Fruit fly (Drosophila melanogaster) whole organism, embryonic: ENCODE measurements around the gene CG46301.

ENCODE experiments used
- ATbp ChIP-seq: fragments of 200-800 bp; sonication (Bioruptor generic); optimal IDR thresholded peaks from 2 replicates; lab custom pipeline; 2017; ENCODE audit warnings: missing biosample characterization, mild to moderate bottlenecking, missing genetic modification characterization, missing genetic modification reagents
- CG10209 ChIP-seq: fragments of 200-800 bp; sonication (Bioruptor generic); optimal IDR thresholded peaks from 3 replicates; lab custom pipeline; 2017; ENCODE audit warnings: missing biosample characterization, mild to moderate bottlenecking, missing genetic modification characterization, missing genetic modification reagents
- CG1024 ChIP-seq: fragments of 200-800 bp; sonication (Bioruptor generic); IDR thresholded peaks from 2 replicates; pipeline ENCODE4 v1.3.6; 2022; ENCODE audit warnings: missing biosample characterization, missing genetic modification characterization
- CG10462 ChIP-seq: fragments of 200-800 bp; sonication (Bioruptor generic); optimal IDR thresholded peaks from 2 replicates; lab custom pipeline; 2016; ENCODE audit warnings: missing biosample characterization, missing genetic modification characterization
- CG12155 ChIP-seq: fragments of 200-800 bp; sonication (Bioruptor generic); optimal IDR thresholded peaks from 3 replicates; lab custom pipeline; 2016; ENCODE audit warnings: missing biosample characterization, missing genetic modification characterization
- CG13424 ChIP-seq: fragments of 200-800 bp; sonication (Bioruptor generic); optimal IDR thresholded peaks from 2 replicates; lab custom pipeline; 2019; ENCODE audit warnings: missing biosample characterization, mild to moderate bottlenecking, missing genetic modification characterization, moderate library complexity
- CG13894 ChIP-seq: fragments of 200-800 bp; sonication (Bioruptor generic); optimal IDR thresholded peaks from 3 replicates; lab custom pipeline; 2018; ENCODE audit warnings: missing biosample characterization, mild to moderate bottlenecking, missing genetic modification characterization, moderate library complexity
- CG17186 ChIP-seq: fragments of 200-800 bp; sonication (Bioruptor generic); optimal IDR thresholded peaks from 3 replicates; lab custom pipeline; 2017; ENCODE audit warnings: missing biosample characterization, missing genetic modification reagents, missing genetic modification characterization
- CG17912 ChIP-seq: fragments of 200-800 bp; sonication (Bioruptor generic); optimal IDR thresholded peaks from 2 replicates; lab custom pipeline; 2018; ENCODE audit warnings: missing biosample characterization, mild to moderate bottlenecking, missing genetic modification characterization
- CG4360 ChIP-seq: fragments of 200-800 bp; sonication (Bioruptor generic); IDR thresholded peaks from 2 replicates; pipeline ENCODE4 v1.3.6; 2022; ENCODE audit warnings: missing biosample characterization, missing genetic modification characterization
- CG6689 ChIP-seq: fragments of 200-800 bp; sonication (Bioruptor generic); IDR thresholded peaks from 2 replicates; pipeline ENCODE4 v1.3.6; 2022; ENCODE audit warnings: missing biosample characterization, missing genetic modification characterization
- CG6813 ChIP-seq: fragments of 200-800 bp; sonication (Bioruptor generic); optimal IDR thresholded peaks from 2 replicates; lab custom pipeline; 2017; ENCODE audit warnings: missing biosample characterization, missing genetic modification characterization, mild to moderate bottlenecking, moderate library complexity, missing genetic modification reagents
- CG7372 ChIP-seq: fragments of 200-800 bp; sonication (Bioruptor generic); IDR thresholded peaks from 2 replicates; pipeline ENCODE4 v1.3.6; 2022; ENCODE audit warnings: missing biosample characterization, missing genetic modification characterization
- CG9215 ChIP-seq: fragments of 200-800 bp; sonication (Bioruptor generic); IDR thresholded peaks from 2 replicates; pipeline ENCODE4 v1.3.6; 2022; ENCODE audit warnings: missing biosample characterization, missing genetic modification characterization
- Doc3 ChIP-seq: fragments of 200-800 bp; sonication (Bioruptor generic); IDR thresholded peaks from 3 replicates; pipeline ENCODE4 v1.3.6; 2022; ENCODE audit warnings: missing biosample characterization, missing genetic modification characterization; ENCODE audit not compliant: partially characterized antibody
- E2f1 ChIP-seq: fragments of 200-800 bp; sonication (Bioruptor generic); IDR thresholded peaks from 2 replicates; pipeline ENCODE4 v1.3.6; 2022; ENCODE audit warnings: missing biosample characterization, missing genetic modification characterization
- ERR ChIP-seq: fragments of 200-800 bp; sonication (Bioruptor generic); optimal IDR thresholded peaks from 2 replicates; lab custom pipeline; 2016; ENCODE audit warnings: missing biosample characterization, missing genetic modification characterization
- Ets65A ChIP-seq: fragments of 200-800 bp; sonication (Bioruptor generic); peaks from one replicate; lab custom pipeline; 2016; ENCODE audit warnings: missing biosample characterization, missing genetic modification characterization
- Fer2 ChIP-seq: fragments of 200-800 bp; sonication (Bioruptor generic); optimal IDR thresholded peaks from 2 replicates; lab custom pipeline; 2018; ENCODE audit warnings: missing biosample characterization, mild to moderate bottlenecking, missing genetic modification characterization, moderate library complexity
- Hr39 ChIP-seq: fragments of >200 bp; optimal IDR thresholded peaks from 2 replicates; lab custom pipeline; 2017
- Hr51 ChIP-seq, 2 experiments: fragments of 200-800 bp; sonication (Bioruptor generic); optimal IDR thresholded peaks; 2 replicates in 1 of 2; 3 replicates in 1 of 2; lab custom pipeline; 2016 to 2018; ENCODE audit warnings: missing biosample characterization in 2 of 2, missing genetic modification characterization in 2 of 2, mild to moderate bottlenecking in 1 of 2, moderate library complexity in 1 of 2
- MTF-1 ChIP-seq: fragments of 200-800 bp; sonication (Bioruptor generic); optimal IDR thresholded peaks from 2 replicates; lab custom pipeline; 2018; ENCODE audit warnings: missing biosample characterization, mild to moderate bottlenecking, missing genetic modification characterization, borderline replicate concordance
- Nf-YC ChIP-seq: fragments of 200-800 bp; optimal IDR thresholded peaks from 3 replicates; lab custom pipeline; 2019; ENCODE audit warnings: missing biosample characterization, mild to moderate bottlenecking, missing genetic modification characterization, moderate library complexity
- Ravus ChIP-seq: fragments of 200-800 bp; sonication (Bioruptor generic); IDR thresholded peaks from 2 replicates; pipeline ENCODE4 v1.3.6; 2022; ENCODE audit warnings: missing biosample characterization, missing genetic modification characterization
- Tbp ChIP-seq: fragments of >200 bp; optimal IDR thresholded peaks from 2 replicates; lab custom pipeline; 2018; ENCODE audit warnings: missing biosample characterization, missing genetic modification characterization
- Trl ChIP-seq, 3 experiments: fragments of >200 bp in 2 of 3; fragments of 200-800 bp in 1 of 3; sonication (Bioruptor generic) in 1 of 3; optimal IDR thresholded peaks; 2 replicates in 1 of 3; 3 replicates in 2 of 3; lab custom pipeline; 2016 to 2017; ENCODE audit warnings: missing biosample characterization in 1 of 3, missing genetic modification characterization in 1 of 3
- YL-1 ChIP-seq: fragments of 200-800 bp; sonication (Bioruptor generic); optimal IDR thresholded peaks from 3 replicates; lab custom pipeline; 2017; ENCODE audit warnings: missing biosample characterization, mild to moderate bottlenecking, missing genetic modification characterization
- abd-A ChIP-seq: fragments of 200-800 bp; sonication (Bioruptor generic); optimal IDR thresholded peaks from 3 replicates; lab custom pipeline; 2019; ENCODE audit warnings: missing biosample characterization, mild to moderate bottlenecking, missing genetic modification characterization, moderate library complexity
- ash1 ChIP-seq: fragments of 200-800 bp; sonication (Bioruptor generic); optimal IDR thresholded peaks from 2 replicates; lab custom pipeline; 2018; ENCODE audit warnings: missing biosample characterization, mild to moderate bottlenecking, missing genetic modification characterization
- crc ChIP-seq: fragments of 200-800 bp; sonication (Bioruptor generic); optimal IDR thresholded peaks from 2 replicates; lab custom pipeline; 2016; ENCODE audit warnings: missing biosample characterization, missing genetic modification characterization
- croc ChIP-seq: fragments of 200-800 bp; sonication (Bioruptor generic); conservative IDR thresholded peaks from 3 replicates; pipeline ENCODE4 v1.3.6; 2022; ENCODE audit warnings: missing biosample characterization, missing genetic modification characterization
- dimm ChIP-seq: fragments of 200-800 bp; sonication (Bioruptor generic); IDR thresholded peaks from 2 replicates; pipeline ENCODE4 v1.3.6; 2022; ENCODE audit warnings: missing biosample characterization, missing genetic modification characterization
- dmrt11E ChIP-seq: fragments of 200-800 bp; sonication (Bioruptor generic); optimal IDR thresholded peaks from 3 replicates; lab custom pipeline; 2018; ENCODE audit warnings: missing biosample characterization, mild to moderate bottlenecking, missing genetic modification characterization, moderate library complexity
- fd96Cb ChIP-seq: fragments of 200-800 bp; sonication (Bioruptor generic); optimal IDR thresholded peaks from 2 replicates; lab custom pipeline; 2018; ENCODE audit warnings: missing biosample characterization, mild to moderate bottlenecking, missing genetic modification characterization, moderate library complexity
- fu2 ChIP-seq: fragments of 200-800 bp; sonication (Bioruptor generic); optimal IDR thresholded peaks from 2 replicates; lab custom pipeline; 2016; ENCODE audit warnings: missing biosample characterization, missing genetic modification characterization
- gcm2 ChIP-seq: fragments of 200-800 bp; sonication (Bioruptor generic); optimal IDR thresholded peaks from 2 replicates; lab custom pipeline; 2016; ENCODE audit warnings: missing biosample characterization, missing genetic modification characterization
- gem ChIP-seq: fragments of 200-800 bp; sonication (Bioruptor generic); optimal IDR thresholded peaks from 2 replicates; lab custom pipeline; 2019; ENCODE audit warnings: missing biosample characterization, mild to moderate bottlenecking, missing genetic modification characterization, moderate library complexity
- gro ChIP-seq: fragments of 200-800 bp; sonication (Bioruptor generic); optimal IDR thresholded peaks from 2 replicates; lab custom pipeline; 2016; ENCODE audit warnings: missing biosample characterization, missing genetic modification characterization
- ham ChIP-seq: fragments of 200-800 bp; sonication (Bioruptor generic); IDR thresholded peaks from 2 replicates; pipeline ENCODE4 v1.3.6; 2022; ENCODE audit warnings: missing biosample characterization, missing genetic modification characterization
- hth ChIP-seq: fragments of >200 bp; optimal IDR thresholded peaks from 2 replicates; lab custom pipeline; 2017; ENCODE audit warnings: inconsistent platforms
- klu ChIP-seq: fragments of 200-800 bp; sonication (Bioruptor generic); IDR thresholded peaks from 2 replicates; pipeline ENCODE4 v1.3.6; 2022; ENCODE audit warnings: missing biosample characterization, missing genetic modification characterization
- lola ChIP-seq, 3 experiments: fragments of >200 bp in 2 of 3; fragments of 200-800 bp in 1 of 3; sonication (Bioruptor generic) in 1 of 3; optimal IDR thresholded peaks; 2 replicates each; lab custom pipeline; 2017 to 2019; ENCODE audit warnings: missing biosample characterization in 3 of 3, missing genetic modification characterization in 3 of 3, mild to moderate bottlenecking in 1 of 3, moderate library complexity in 1 of 3
- nom ChIP-seq: fragments of 200-800 bp; sonication (Bioruptor generic); optimal IDR thresholded peaks from 2 replicates; lab custom pipeline; 2017; ENCODE audit warnings: missing biosample characterization, missing genetic modification characterization, mild to moderate bottlenecking, moderate library complexity, missing genetic modification reagents
- pb ChIP-seq: fragments of 200-800 bp; sonication (Bioruptor generic); optimal IDR thresholded peaks from 3 replicates; lab custom pipeline; 2016; ENCODE audit warnings: missing biosample characterization, missing genetic modification characterization
- sima ChIP-seq: fragments of 200-800 bp; sonication (Bioruptor generic); optimal IDR thresholded peaks from 2 replicates; lab custom pipeline; 2016; ENCODE audit warnings: missing biosample characterization, missing genetic modification characterization
- sqz ChIP-seq: fragments of 200-800 bp; sonication (Bioruptor generic); optimal IDR thresholded peaks from 3 replicates; lab custom pipeline; 2018; ENCODE audit warnings: missing biosample characterization, mild to moderate bottlenecking, missing genetic modification characterization
- stc ChIP-seq: fragments of 200-800 bp; sonication (Bioruptor generic); IDR thresholded peaks from 2 replicates; pipeline ENCODE4 v1.3.6; 2022; ENCODE audit warnings: missing biosample characterization, missing genetic modification characterization
- tin ChIP-seq: fragments of 200-800 bp; sonication (Bioruptor generic); optimal IDR thresholded peaks from 3 replicates; lab custom pipeline; 2016; ENCODE audit warnings: missing biosample characterization, missing genetic modification characterization
- tx ChIP-seq: fragments of 200-800 bp; sonication (Bioruptor generic); optimal IDR thresholded peaks from 2 replicates; lab custom pipeline; 2016; ENCODE audit warnings: missing biosample characterization, missing genetic modification characterization
- wek ChIP-seq: fragments of 200-800 bp; sonication (Bioruptor generic); optimal IDR thresholded peaks from 3 replicates; lab custom pipeline; 2018; ENCODE audit warnings: missing biosample characterization, mild to moderate bottlenecking, missing genetic modification characterization, moderate library complexity
- wor ChIP-seq: fragments of 200-800 bp; sonication (Bioruptor generic); IDR thresholded peaks from 2 replicates; pipeline ENCODE4 v1.3.6; 2022; ENCODE audit warnings: missing biosample characterization, missing genetic modification characterization

CG46301 gene

DNA sequence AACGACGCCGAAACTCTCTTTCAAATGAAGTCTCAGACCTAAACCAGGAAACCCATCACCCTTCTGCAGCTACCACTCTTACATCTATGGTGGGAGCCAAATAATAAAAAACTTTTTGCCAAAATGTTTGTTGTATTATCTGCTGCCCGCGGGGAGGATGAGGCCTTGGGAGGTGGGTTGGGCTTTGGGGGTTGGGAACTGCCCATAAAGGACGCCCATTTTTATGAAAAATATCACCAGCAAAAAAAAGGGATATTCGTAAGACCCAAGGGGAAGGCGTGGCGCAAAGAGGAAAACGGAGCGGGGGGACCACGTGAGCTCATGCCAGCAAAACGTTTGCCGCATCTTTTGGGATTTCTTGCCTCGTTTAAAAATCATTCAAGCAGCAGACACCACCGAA is 42.5 kb downstream of the CG46301 start:
- no peak for TF ChIP-seq Fer2
- peak; percentile 60 for TF ChIP-seq CG13894 (tag; lab: Kevin White, UChicago)
- TF ChIP-seq stc: no peak
- no peak for TF ChIP-seq CG1024
- no peak for TF ChIP-seq ATbp (GFP tag; lab: Kevin White, UChicago)
- no peak for TF ChIP-seq CG17186 (GFP tag; lab: Kevin White, UChicago)
- TF ChIP-seq abd-A (tag; lab: Kevin White, UChicago): peak; percentile 83
- no peak for TF ChIP-seq Hr51 (GFP tag; optimal IDR thresholded peaks at IDR 0.05; lab: Kevin White, UChicago)
- no peak for TF ChIP-seq hth
- TF ChIP-seq Nf-YC (tag; lab: Kevin White, UChicago): no peak
- no peak for TF ChIP-seq gem
- no peak for TF ChIP-seq tx
- no peak for TF ChIP-seq fd96Cb (tag; lab: Kevin White, UChicago)
- 0 out of 2 replicates have a peak, but pooled peaks have one; percentile 5 for TF ChIP-seq CG4360 (GFP tag; lab: Robert Waterston, UW)
- TF ChIP-seq gcm2 (GFP tag; lab: Kevin White, UChicago): no peak
- TF ChIP-seq sqz (GFP tag; lab: Kevin White, UChicago): peak; percentile 56
- no peak for TF ChIP-seq ERR (GFP tag; lab: Kevin White, UChicago)
- TF ChIP-seq dimm (GFP tag; lab: Robert Waterston, UW): no peak
- no peak for TF ChIP-seq lola (GFP tag; optimal IDR thresholded peaks at IDR 0.05; lab: Kevin White, UChicago)
- no peak for TF ChIP-seq CG6813 (GFP tag; lab: Kevin White, UChicago)
- TF ChIP-seq fu2 (GFP tag; lab: Kevin White, UChicago): no peak
- TF ChIP-seq crc: no peak
- TF ChIP-seq klu (GFP tag; lab: Robert Waterston, UW): no peak
- TF ChIP-seq Ravus (GFP tag; lab: Robert Waterston, UW): no peak
- no peak for TF ChIP-seq Doc3
- no peak for TF ChIP-seq Tbp (GFP tag; lab: Kevin White, UChicago)
- no peak for TF ChIP-seq CG10209
- no peak for TF ChIP-seq croc (GFP tag; lab: Robert Waterston, UW)
- no peak for TF ChIP-seq CG12155 (GFP tag; lab: Kevin White, UChicago)
- no peak for TF ChIP-seq CG6689
- TF ChIP-seq tin (GFP tag; lab: Kevin White, UChicago): no peak
- TF ChIP-seq ash1 (GFP tag; lab: Kevin White, UChicago): no peak
- no peak for TF ChIP-seq nom (GFP tag; lab: Kevin White, UChicago)
- no peak for TF ChIP-seq wor (GFP tag; lab: Robert Waterston, UW)

DNA sequence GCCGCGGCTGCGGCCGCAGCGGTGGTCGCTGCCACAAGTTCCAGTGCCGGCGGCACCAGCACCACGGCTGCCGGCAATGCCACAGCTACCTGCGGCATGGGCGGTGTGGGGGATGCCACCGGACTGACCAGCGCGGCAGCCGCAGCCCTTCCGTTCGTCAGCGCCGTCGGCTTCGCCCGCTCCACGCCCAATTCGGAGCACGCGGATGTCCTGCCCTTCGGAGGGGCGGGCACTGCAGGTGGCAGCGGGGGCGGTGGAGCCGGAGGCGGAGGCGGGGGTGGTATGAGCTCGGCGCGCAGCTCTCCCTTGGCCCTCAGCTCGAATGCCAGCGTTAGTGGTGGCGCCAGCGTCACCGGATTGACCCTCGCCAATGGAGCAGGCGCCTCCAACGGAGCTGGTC is 54.1 kb downstream of the CG46301 start:
- TF ChIP-seq Tbp (GFP tag; lab: Kevin White, UChicago) (no peak), CG13424 (tag; lab: Kevin White, UChicago) (no peak), pb (GFP tag; lab: Kevin White, UChicago) (no peak), Hr39 (lab: Kevin White, UChicago) (peak; percentile 51), CG9215 (GFP tag; lab: Robert Waterston, UW) (0 out of 2 replicates have a peak, but pooled peaks have one; percentile 15), Ets65A (GFP tag; lab: Kevin White, UChicago) (peak; percentile 8)

DNA sequence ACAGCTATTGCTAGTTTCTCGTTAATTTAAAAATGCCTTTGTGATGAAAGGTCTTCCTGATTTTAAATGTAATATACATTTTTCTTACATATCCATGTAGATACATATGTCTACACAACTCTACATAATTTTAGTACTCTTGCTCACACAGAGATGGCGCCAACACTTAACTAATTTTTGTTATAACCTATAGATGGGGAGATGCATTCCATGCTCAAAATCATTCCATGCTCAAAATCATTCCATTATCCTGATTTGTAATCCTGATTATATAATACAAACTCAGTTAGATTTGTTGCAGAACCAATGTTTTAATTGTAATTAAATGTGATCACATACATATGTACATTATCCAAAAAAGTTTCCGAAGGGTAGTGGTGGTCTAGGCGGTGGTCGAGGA is 57.0 kb downstream of the CG46301 start:
- TF ChIP-seq ham: no peak
- no peak for TF ChIP-seq CG17912
- no peak for TF ChIP-seq E2f1 (GFP tag; lab: Robert Waterston, UW)
- no peak for TF ChIP-seq YL-1 (GFP tag; lab: Kevin White, UChicago)
- TF ChIP-seq CG10462 (GFP tag; lab: Kevin White, UChicago): no peak
- no peak for TF ChIP-seq CG7372 (GFP tag; lab: Robert Waterston, UW)
- TF ChIP-seq MTF-1 (GFP tag; lab: Kevin White, UChicago): no peak
- TF ChIP-seq wek (GFP tag; lab: Kevin White, UChicago): no peak
- no peak for TF ChIP-seq Trl (optimal IDR thresholded peaks at IDR 0.05; lab: Kevin White, UChicago)
- TF ChIP-seq Trl (GFP tag; optimal IDR thresholded peaks at IDR 0.05; lab: Kevin White, UChicago): no peak
- no peak for TF ChIP-seq dmrt11E (tag; lab: Kevin White, UChicago)
- no peak for TF ChIP-seq sima (GFP tag; lab: Kevin White, UChicago)
- TF ChIP-seq gro (GFP tag; lab: Kevin White, UChicago): no peak
